Fruit fly (Drosophila melanogaster): ENCODE measurements around the gene Cp190.

The Cp190 gene

DNA sequence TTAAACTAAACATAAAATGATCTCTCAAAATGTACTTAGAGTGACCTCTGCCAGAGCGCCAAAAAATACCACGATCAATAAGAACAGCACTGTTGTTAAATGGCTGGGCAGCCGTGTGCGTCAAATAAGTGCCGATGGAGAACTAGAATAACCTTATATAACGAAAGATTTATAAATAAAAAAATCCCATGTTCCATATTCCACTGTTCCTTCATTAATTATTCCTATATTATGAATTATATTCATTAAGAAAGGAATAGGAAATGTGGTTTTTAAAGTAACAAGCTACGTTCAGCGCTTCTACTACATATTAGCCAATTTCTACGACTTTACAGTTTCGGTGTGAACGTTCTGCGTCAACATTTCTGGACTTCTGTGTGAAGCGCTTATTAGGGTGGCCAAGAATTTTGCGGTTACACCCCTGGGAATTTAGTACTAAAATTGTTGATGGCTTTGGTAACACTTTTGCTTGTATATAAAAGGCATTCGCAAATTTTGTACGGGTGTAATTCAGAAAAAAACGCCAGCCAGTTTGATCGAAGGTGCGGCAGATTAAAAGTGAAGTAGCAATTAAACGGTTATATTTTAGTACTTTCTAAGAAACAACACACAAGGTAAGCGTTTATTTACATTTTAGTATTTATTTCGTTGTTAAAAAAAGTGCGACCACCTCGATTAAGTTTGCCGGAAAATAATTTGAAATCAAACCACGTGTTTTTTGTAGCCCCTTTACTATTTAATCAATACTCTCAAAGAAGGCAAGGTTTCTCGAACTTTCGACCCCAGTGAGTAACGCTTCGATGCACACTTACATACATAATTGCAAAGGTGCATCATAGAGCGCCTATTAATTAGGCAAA lies 32.6 kb downstream of the Cp190 start, which contains the start of the genes tefu and Hsc70-4 (continued):
- TF ChIP-seq ss (GFP tag; optimal IDR thresholded peaks at IDR 0.05) (no peak), Sox102F (GFP tag; optimal IDR thresholded peaks at IDR 0.05) (no peak), Lpt (GFP tag; optimal IDR thresholded peaks at IDR 0.05) (no peak), CG11902 (GFP tag; optimal IDR thresholded peaks at IDR 0.05) (peak; percentile 76), cyc (GFP tag; optimal IDR thresholded peaks at IDR 0.05) (peak; percentile 80), Eip75B (GFP tag; optimal IDR thresholded peaks at IDR 0.05) (no peak), CG31627 (GFP tag; optimal IDR thresholded peaks at IDR 0.05) (peak; percentile 87), fd85E (GFP tag; optimal IDR thresholded peaks at IDR 0.05) (no peak), Eip78C (GFP tag) (no peak), CG6854 (GFP tag; optimal IDR thresholded peaks at IDR 0.05) (peak; percentile 26), Hr4 (GFP tag; optimal IDR thresholded peaks at IDR 0.05) (peak; percentile 76), CG1621 (tag; optimal IDR thresholded peaks at IDR 0.05) (no peak), topi (GFP tag; optimal IDR thresholded peaks at IDR 0.05) (no peak), CG8119 (GFP tag; IDR thresholded peaks at IDR 0.05) (peak; percentile 53), Smox (GFP tag; optimal IDR thresholded peaks at IDR 0.05) (no peak), CG7368 (GFP tag; optimal IDR thresholded peaks at IDR 0.05) (no peak), Blimp-1 (GFP tag; optimal IDR thresholded peaks at IDR 0.05) (peak; percentile 1), CG8632 (GFP tag; optimal IDR thresholded peaks at IDR 0.05) (no peak), CG6808 (GFP tag; optimal IDR thresholded peaks at IDR 0.05) (no peak), esn (GFP tag; optimal IDR thresholded peaks at IDR 0.05) (peak; percentile 71)

- TF ChIP-seq CG8119 (GFP tag; IDR thresholded peaks at IDR 0.05) (no peak), Lpt (GFP tag; optimal IDR thresholded peaks at IDR 0.05) (no peak), Smox (GFP tag; optimal IDR thresholded peaks at IDR 0.05) (no peak), pdm3 (GFP tag; optimal IDR thresholded peaks at IDR 0.05) (no peak), fkh (GFP tag; optimal IDR thresholded peaks at IDR 0.05) (no peak), CG10669 (GFP tag; optimal IDR thresholded peaks at IDR 0.05) (no peak), dsx (GFP tag; optimal IDR thresholded peaks at IDR 0.05; ENCODE audit: poor library complexity, severe bottlenecking) (no peak), Gug (GFP tag; IDR thresholded peaks at IDR 0.05) (no peak)
Observed at dm6 chr3R:15231635-15232138, 43.4 kb downstream of the Cp190 start.

- TF ChIP-seq Sox14 (GFP tag; optimal IDR thresholded peaks at IDR 0.05), result no peak
- no peak for TF ChIP-seq dac (GFP tag; optimal IDR thresholded peaks at IDR 0.05)
- no peak for TF ChIP-seq Hr38 (GFP tag; optimal IDR thresholded peaks at IDR 0.05)
- TF ChIP-seq Smox (GFP tag; optimal IDR thresholded peaks at IDR 0.05), result no peak
- no peak for TF ChIP-seq CG15336 (GFP tag; IDR thresholded peaks at IDR 0.05)
Observed at dm6 chr3R:15230285-15230684, 44.8 kb downstream of the Cp190 start, which contains the start of gene CG34316. Gene CG34316, plus strand, starts transcription at chr3R:15230585.

DNA sequence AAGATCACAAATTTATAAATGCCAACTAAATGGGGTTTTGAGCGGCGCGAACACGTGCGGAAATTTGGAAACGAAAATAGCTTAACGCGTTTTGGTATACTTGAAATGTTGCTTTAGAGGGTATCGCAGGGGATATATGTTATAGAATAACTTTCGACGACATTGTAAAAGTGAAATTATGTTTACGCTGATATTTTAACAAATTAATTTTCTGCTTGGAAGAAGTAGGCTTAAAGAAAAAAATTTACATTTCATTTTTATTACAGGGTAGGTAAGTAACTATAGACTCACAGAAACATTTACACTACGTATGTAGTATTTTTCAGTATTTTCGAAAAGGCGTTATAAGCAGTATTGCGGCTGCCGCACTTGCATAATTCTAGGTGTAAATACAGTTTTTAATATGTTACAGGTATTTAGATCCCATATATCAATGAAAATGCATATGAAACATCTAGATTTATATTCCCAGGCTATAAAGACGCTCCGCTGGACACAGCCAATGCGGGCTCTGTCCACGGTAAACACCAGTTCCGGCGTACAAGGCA lies 45.6 kb downstream of the Cp190 start, which contains the start of the genes Art3 and mRpS10:
Art3 (minus strand) TSS at position 80 of the 548 bp plus-strand sequence.
mRpS10 (plus strand) TSS at position 337 of the 548 bp plus-strand sequence.
- TF ChIP-seq lz (GFP tag; optimal IDR thresholded peaks at IDR 0.05) (peak; percentile 100), CG11902 (GFP tag; optimal IDR thresholded peaks at IDR 0.05) (peak; percentile 100), CG1621 (tag; optimal IDR thresholded peaks at IDR 0.05) (peak; percentile 99), achi (GFP tag; optimal IDR thresholded peaks at IDR 0.05) (peak; percentile 99), Eip78C (GFP tag) (peak; percentile 100), CG11762 (GFP tag; optimal IDR thresholded peaks at IDR 0.05; ENCODE audit: insufficient read depth) (peak; percentile 100), Smox (GFP tag; optimal IDR thresholded peaks at IDR 0.05) (peak; percentile 100), CG6792 (GFP tag; optimal IDR thresholded peaks at IDR 0.05) (peak; percentile 100), Ets21C (GFP tag; optimal IDR thresholded peaks at IDR 0.05) (peak; percentile 100), CG8319 (GFP tag; optimal IDR thresholded peaks at IDR 0.05) (peak; percentile 100), CG7368 (GFP tag; optimal IDR thresholded peaks at IDR 0.05) (peak; percentile 100), Hr39 (GFP tag; optimal IDR thresholded peaks at IDR 0.05) (peak; percentile 100), dac (GFP tag; optimal IDR thresholded peaks at IDR 0.05) (peak; percentile 98), CG6163 (GFP tag; IDR thresholded peaks at IDR 0.05) (peak; percentile 100), Eip75B (GFP tag; optimal IDR thresholded peaks at IDR 0.05) (peak; percentile 100), CG34406 (GFP tag; optimal IDR thresholded peaks at IDR 0.05) (peak; percentile 100), eg (GFP tag; IDR thresholded peaks at IDR 0.05) (peak; percentile 100), CG10669 (GFP tag; optimal IDR thresholded peaks at IDR 0.05) (peak; percentile 100), Ets96B (tag; optimal IDR thresholded peaks at IDR 0.05) (peak; percentile 100), CG6276 (GFP tag; optimal IDR thresholded peaks at IDR 0.05) (peak; percentile 99), pdm3 (GFP tag; optimal IDR thresholded peaks at IDR 0.05) (peak; percentile 100), Hr38 (GFP tag; optimal IDR thresholded peaks at IDR 0.05) (peak; percentile 96), CG32006 (GFP tag; optimal IDR thresholded peaks at IDR 0.05) (peak; percentile 100)

Measured in whole organism, prepupa.